Worm (Caenorhabditis elegans): Measurements from ENCODE around the gene Y54G2A.57.

Gene Y54G2A.57

DNA sequence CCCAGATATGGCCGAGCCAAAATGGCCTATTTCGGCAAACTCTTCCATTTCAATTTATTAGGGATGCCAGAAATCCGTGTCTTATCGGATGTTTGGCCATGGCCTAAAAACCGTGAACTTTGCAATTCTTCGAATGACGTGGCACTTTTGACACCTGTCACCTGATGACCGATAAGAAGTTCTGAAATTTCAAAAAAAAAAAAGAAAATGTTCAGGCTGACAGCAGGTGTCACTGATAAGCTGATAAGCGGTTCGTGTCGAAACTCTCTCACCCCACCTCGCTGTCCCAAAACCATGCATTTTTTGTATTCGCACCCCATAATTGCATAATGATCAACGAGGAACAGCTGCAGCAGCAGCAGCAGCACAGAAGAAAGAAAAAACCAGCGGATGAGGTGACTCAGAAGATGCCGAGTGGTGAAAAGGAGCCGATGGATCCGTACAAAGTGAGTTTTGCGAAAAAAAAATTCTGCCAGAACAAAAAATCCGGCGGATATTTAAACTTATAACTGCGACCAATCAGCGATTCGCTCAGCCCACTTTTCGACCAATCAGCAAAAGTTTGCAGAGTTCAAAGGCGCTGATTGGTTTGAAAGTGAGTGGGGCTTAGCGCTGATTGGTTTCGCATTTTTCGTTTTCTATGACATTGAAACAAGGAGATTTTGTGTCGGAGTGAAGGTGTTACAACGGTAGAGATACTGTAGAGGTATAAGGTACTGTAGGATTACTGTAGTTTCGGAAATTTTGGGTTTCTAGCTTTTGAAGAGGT, 42.8 kb downstream of the Y54G2A.57 start, which contains the start of the genes Y54G2A.28 and vrp-1 (continued):
- TF ChIP-seq nhr-77 (tag; optimal IDR thresholded peaks at IDR 0.05) (peak; percentile 53), php-3 (GFP tag; IDR thresholded peaks at IDR 0.05) (peak; percentile 73), F37D6.2 (tag; optimal IDR thresholded peaks at IDR 0.05) (no peak), nhr-11 (tag; optimal IDR thresholded peaks at IDR 0.05) (no peak), T20F7.1 (GFP tag; optimal IDR thresholded peaks at IDR 0.05) (no peak), daf-16 (GFP tag; optimal IDR thresholded peaks at IDR 0.05) (no peak), daf-16 (tag; optimal IDR thresholded peaks at IDR 0.05) (peak; percentile 64), ces-1 (GFP tag; optimal IDR thresholded peaks at IDR 0.05) (no peak), dmd-6 (GFP tag; IDR thresholded peaks at IDR 0.05) (peak; percentile 97), nhr-42 (GFP tag; IDR thresholded peaks at IDR 0.05) (0 out of 2 replicates have a peak, but pooled peaks have one; percentile 23), ceh-62 (tag; optimal IDR thresholded peaks at IDR 0.05) (no peak), nhr-48 (tag; optimal IDR thresholded peaks at IDR 0.05) (peak; percentile 45), zfp-3 (GFP tag; conservative IDR thresholded peaks at IDR 0.05) (no peak), arid-1 (GFP tag; conservative IDR thresholded peaks at IDR 0.05) (no peak), Y5F2A.4 (GFP tag; optimal IDR thresholded peaks at IDR 0.05) (no peak), T26A8.4 (GFP tag; IDR thresholded peaks at IDR 0.05) (no peak), duxl-1 (tag; optimal IDR thresholded peaks at IDR 0.05; ENCODE audit: poor library complexity) (no peak), ctbp-1 (GFP tag; IDR thresholded peaks at IDR 0.05) (no peak), dmd-9 (GFP tag; IDR thresholded peaks at IDR 0.05) (no peak), fos-1 (tag; optimal IDR thresholded peaks at IDR 0.05) (no peak), fkh-10 (GFP tag; optimal IDR thresholded peaks at IDR 0.05) (no peak), nhr-41 (GFP tag; IDR thresholded peaks at IDR 0.05) (peak; percentile 88; the same call in 1 of the 2 replicates), ceh-28 (tag; optimal IDR thresholded peaks at IDR 0.05) (no peak), dpl-1 (GFP tag; optimal IDR thresholded peaks at IDR 0.05) (no peak), tag-97 (GFP tag; IDR thresholded peaks at IDR 0.05) (no peak), saeg-2 (GFP tag; IDR thresholded peaks at IDR 0.05) (peak; percentile 71; the same call in 1 of the 2 replicates), zip-11 (GFP tag; IDR thresholded peaks at IDR 0.05) (no peak), R02D3.7 (tag; optimal IDR thresholded peaks at IDR 0.05) (no peak), nhr-6 (tag; optimal IDR thresholded peaks at IDR 0.05) (no peak), ztf-11 (tag; optimal IDR thresholded peaks at IDR 0.05) (no peak), jun-1 (tag; optimal IDR thresholded peaks at IDR 0.05) (peak; percentile 2), lin-29 (GFP tag; IDR thresholded peaks at IDR 0.05) (no peak), vab-7 (GFP tag; IDR thresholded peaks at IDR 0.05) (no peak), Y105C5A.15 (GFP tag; IDR thresholded peaks at IDR 0.05) (0 out of 2 replicates have a peak, but pooled peaks have one; percentile 53), F10B5.3 (tag; optimal IDR thresholded peaks at IDR 0.05) (no peak), dve-1 (tag; optimal IDR thresholded peaks at IDR 0.05; ENCODE audit: insufficient read depth) (peak; percentile 86), nhr-237 (tag; optimal IDR thresholded peaks at IDR 0.05) (no peak), mdl-1 (tag; optimal IDR thresholded peaks at IDR 0.05) (no peak), snpc-1.2 (GFP tag; IDR thresholded peaks at IDR 0.05) (no peak), ama-1 (optimal IDR thresholded peaks at IDR 0.05) (no peak), mes-2 (tag; optimal IDR thresholded peaks at IDR 0.05; ENCODE audit: poor library complexity, severe bottlenecking) (no peak), madf-9 (GFP tag; conservative IDR thresholded peaks at IDR 0.05) (no peak), daf-12 (tag; optimal IDR thresholded peaks at IDR 0.05) (no peak), ceh-20 (GFP tag; IDR thresholded peaks at IDR 0.05) (no peak), mep-1 (tag; optimal IDR thresholded peaks at IDR 0.05) (peak; percentile 15), nhr-25 (tag; optimal IDR thresholded peaks at IDR 0.05; ENCODE audit: borderline replicate concordance, insufficient read depth) (no peak), ceh-82 (tag; optimal IDR thresholded peaks at IDR 0.05) (no peak), mxl-3 (GFP tag; optimal IDR thresholded peaks at IDR 0.05) (no peak), hif-1 (tag; optimal IDR thresholded peaks at IDR 0.05) (peak in 1 of 2 experiments; percentile 9), daf-8 (GFP tag; IDR thresholded peaks at IDR 0.05) (no peak)
